Fruit fly (Drosophila melanogaster): ENCODE measurements around the gene Eip74EF.

DNA sequence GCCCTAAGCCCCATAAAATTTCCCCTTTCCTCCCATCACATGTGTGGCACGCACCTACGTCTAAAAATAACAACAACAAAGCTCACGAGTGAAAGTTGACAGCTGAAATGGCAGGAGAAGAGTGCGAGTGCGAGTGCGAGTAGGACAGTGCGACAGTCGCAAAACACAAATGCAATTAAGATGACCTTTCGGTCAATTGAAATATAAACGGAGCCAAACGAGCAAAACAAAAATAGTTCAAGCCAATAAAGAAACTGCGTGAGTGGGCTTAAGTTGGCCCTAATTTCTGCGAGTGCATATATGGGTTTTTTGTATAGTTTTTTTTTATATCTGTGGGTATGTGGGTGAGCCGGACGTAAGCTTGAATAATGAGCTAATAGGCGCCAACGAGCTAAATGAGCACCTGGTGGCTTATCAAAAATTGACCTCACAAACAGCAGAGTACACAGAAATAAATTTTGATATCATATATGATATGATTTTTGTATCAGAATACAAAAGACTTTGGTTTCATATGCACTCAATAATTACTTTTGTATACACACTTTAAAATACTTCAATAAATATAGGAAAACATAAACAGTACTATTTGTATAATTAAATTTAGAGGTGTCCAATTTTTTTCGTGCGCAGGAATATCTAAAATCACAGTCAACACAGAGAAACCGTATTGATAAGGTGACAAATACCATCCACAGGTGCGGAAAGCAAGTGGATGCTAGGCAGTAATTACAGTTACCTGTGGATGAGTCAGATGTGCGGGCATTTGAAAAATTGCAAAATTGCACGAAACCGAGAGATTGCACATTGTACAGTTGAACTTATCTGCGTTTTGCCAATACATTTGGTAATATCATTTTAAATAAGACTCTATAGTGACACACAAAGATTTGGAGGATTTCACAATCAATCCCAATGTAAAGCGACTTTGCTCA is 32.9 kb upstream of the Eip74EF start:
- TF ChIP-seq Hr3 (GFP tag; optimal IDR thresholded peaks at IDR 0.05) (no peak), nmo (GFP tag; optimal IDR thresholded peaks at IDR 0.05) (no peak), lov (optimal IDR thresholded peaks at IDR 0.05) (no peak), lov (GFP tag; IDR thresholded peaks at IDR 0.05) (no peak), Stat92E (GFP tag; optimal IDR thresholded peaks at IDR 0.05) (no peak), az2 (GFP tag; optimal IDR thresholded peaks at IDR 0.05) (no peak)
